Fruit fly (Drosophila melanogaster) whole organism, embryonic: ENCODE measurements around the gene ksr.

Source experiments
- Abd-B ChIP-seq: fragments of 200-800 bp; sonication (Bioruptor generic); optimal IDR thresholded peaks from 2 replicates; lab custom pipeline; 2018; ENCODE audit warnings: missing biosample characterization, mild to moderate bottlenecking, missing genetic modification characterization, moderate library complexity
- Adf1 ChIP-seq: fragments of 200-800 bp; sonication (Bioruptor generic); IDR thresholded peaks from 2 replicates; pipeline ENCODE4 v1.3.6; 2022; ENCODE audit warnings: missing biosample characterization, missing genetic modification characterization
- Atf6 ChIP-seq: fragments of 200-800 bp; sonication (Bioruptor generic); IDR thresholded peaks from 2 replicates; pipeline ENCODE4 v1.3.6; 2022; ENCODE audit warnings: missing biosample characterization, missing genetic modification characterization
- Bteb2 ChIP-seq: fragments of 200-800 bp; sonication (Bioruptor generic); optimal IDR thresholded peaks from 2 replicates; lab custom pipeline; 2016; ENCODE audit warnings: missing biosample characterization, missing genetic modification characterization
- CG1024 ChIP-seq: fragments of 200-800 bp; sonication (Bioruptor generic); IDR thresholded peaks from 2 replicates; pipeline ENCODE4 v1.3.6; 2022; ENCODE audit warnings: missing biosample characterization, missing genetic modification characterization
- CG10543 ChIP-seq: fragments of 200-800 bp; sonication (Bioruptor generic); optimal IDR thresholded peaks from 3 replicates; lab custom pipeline; 2017; ENCODE audit warnings: missing biosample characterization, mild to moderate bottlenecking, missing genetic modification characterization, moderate library complexity
- CG15073 ChIP-seq: fragments of 200-800 bp; sonication (Bioruptor generic); optimal IDR thresholded peaks from 2 replicates; lab custom pipeline; 2016; ENCODE audit warnings: missing biosample characterization, missing genetic modification characterization
- CG17328 ChIP-seq: fragments of 200-800 bp; sonication (Bioruptor generic); IDR thresholded peaks from 2 replicates; pipeline ENCODE4 v1.3.6; 2022; ENCODE audit warnings: missing biosample characterization, missing genetic modification characterization
- CG17612 ChIP-seq: fragments of 200-800 bp; sonication (Bioruptor generic); IDR thresholded peaks from 2 replicates; pipeline ENCODE4 v1.3.6; 2022; ENCODE audit warnings: missing biosample characterization, missing genetic modification characterization
- CG1832 ChIP-seq: fragments of 200-800 bp; sonication (Bioruptor generic); optimal IDR thresholded peaks from 2 replicates; lab custom pipeline; 2017; ENCODE audit warnings: missing biosample characterization, mild to moderate bottlenecking, missing genetic modification characterization, inconsistent platforms
- CG18476 ChIP-seq: fragments of 200-800 bp; sonication (Bioruptor generic); optimal IDR thresholded peaks from 2 replicates; lab custom pipeline; 2016; ENCODE audit warnings: missing biosample characterization, mild to moderate bottlenecking, missing genetic modification characterization
- CG18764 ChIP-seq: fragments of 200-800 bp; sonication (Bioruptor generic); optimal IDR thresholded peaks from 3 replicates; lab custom pipeline; 2016; ENCODE audit warnings: missing biosample characterization, missing genetic modification characterization
- CG2202 ChIP-seq: fragments of 200-800 bp; sonication (Bioruptor generic); optimal IDR thresholded peaks from 2 replicates; lab custom pipeline; 2018; ENCODE audit warnings: missing biosample characterization, mild to moderate bottlenecking, missing genetic modification characterization
- CG2712 ChIP-seq: fragments of 200-800 bp; optimal IDR thresholded peaks from 3 replicates; lab custom pipeline; 2019; ENCODE audit warnings: missing biosample characterization, mild to moderate bottlenecking, missing genetic modification characterization, moderate library complexity
- CG34422 ChIP-seq: fragments of 200-800 bp; sonication (Bioruptor generic); IDR thresholded peaks from 3 replicates; pipeline ENCODE4 v1.3.6; 2022; ENCODE audit warnings: missing biosample characterization, missing genetic modification characterization
- CG9609 ChIP-seq: fragments of 200-800 bp; sonication (Bioruptor generic); optimal IDR thresholded peaks from 3 replicates; lab custom pipeline; 2016; ENCODE audit warnings: missing biosample characterization, missing genetic modification characterization
- CG9797 ChIP-seq: fragments of 200-800 bp; sonication (Bioruptor generic); optimal IDR thresholded peaks from 3 replicates; lab custom pipeline; 2018; ENCODE audit warnings: missing biosample characterization, mild to moderate bottlenecking, missing genetic modification characterization
- CG9932 ChIP-seq: fragments of 200-800 bp; sonication (Bioruptor generic); IDR thresholded peaks from 2 replicates; pipeline ENCODE4 v1.3.6; 2022; ENCODE audit warnings: missing biosample characterization, missing genetic modification characterization
- CoRest ChIP-seq: fragments of 200-800 bp; sonication (Bioruptor generic); optimal IDR thresholded peaks from 3 replicates; lab custom pipeline; 2018; ENCODE audit warnings: missing biosample characterization, mild to moderate bottlenecking, missing genetic modification characterization, moderate library complexity
- Dp ChIP-seq: fragments of 200-800 bp; sonication (Bioruptor generic); optimal IDR thresholded peaks from 2 replicates; lab custom pipeline; 2018; ENCODE audit warnings: missing biosample characterization, mild to moderate bottlenecking, missing genetic modification characterization, moderate library complexity
- Dref ChIP-seq: fragments of 200-800 bp; sonication (Bioruptor generic); IDR thresholded peaks from 2 replicates; pipeline ENCODE4 v1.3.6; 2022; ENCODE audit warnings: missing biosample characterization, missing genetic modification characterization
- Gug ChIP-seq: fragments of 200-800 bp; sonication (Bioruptor generic); IDR thresholded peaks from 4 replicates; pipeline ENCODE4 v1.3.6; 2022; ENCODE audit warnings: missing biosample characterization, missing genetic modification characterization
- HmgZ ChIP-seq: fragments of 200-800 bp; sonication (Bioruptor generic); optimal IDR thresholded peaks from 2 replicates; lab custom pipeline; 2018; ENCODE audit warnings: missing biosample characterization, mild to moderate bottlenecking, missing genetic modification characterization
- Hmr ChIP-seq: fragments of 200-800 bp; sonication (Bioruptor generic); optimal IDR thresholded peaks from 3 replicates; lab custom pipeline; 2017; ENCODE audit warnings: mild to moderate bottlenecking, missing biosample characterization, missing genetic modification reagents, missing genetic modification characterization
- MESR4 ChIP-seq: fragments of 200-800 bp; sonication (Bioruptor generic); optimal IDR thresholded peaks from 2 replicates; lab custom pipeline; 2018; ENCODE audit warnings: missing biosample characterization, mild to moderate bottlenecking, missing genetic modification characterization, moderate library complexity
- Meics ChIP-seq: fragments of 200-800 bp; sonication (Bioruptor generic); optimal IDR thresholded peaks from 2 replicates; lab custom pipeline; 2017; ENCODE audit warnings: missing biosample characterization, mild to moderate bottlenecking, missing genetic modification characterization
- Mes4 ChIP-seq: fragments of 200-800 bp; sonication (Bioruptor generic); optimal IDR thresholded peaks from 2 replicates; lab custom pipeline; 2016; ENCODE audit warnings: missing biosample characterization, missing genetic modification characterization
- Myb ChIP-seq: fragments of 200-800 bp; sonication (Bioruptor generic); optimal IDR thresholded peaks from 2 replicates; lab custom pipeline; 2016; ENCODE audit warnings: missing biosample characterization, missing genetic modification characterization
- Optix ChIP-seq: fragments of 200-800 bp; sonication (Bioruptor generic); IDR thresholded peaks from 3 replicates; pipeline ENCODE4 v1.3.6; 2022; ENCODE audit warnings: missing biosample characterization, missing genetic modification characterization
- Vsx1 ChIP-seq: fragments of 200-800 bp; sonication (Bioruptor generic); optimal IDR thresholded peaks from 2 replicates; lab custom pipeline; 2017; ENCODE audit warnings: missing biosample characterization, mild to moderate bottlenecking, missing genetic modification characterization, missing genetic modification reagents
- ara ChIP-seq: fragments of 200-800 bp; sonication (Bioruptor generic); IDR thresholded peaks from 2 replicates; pipeline ENCODE4 v1.3.6; 2022; ENCODE audit warnings: missing biosample characterization, missing genetic modification characterization
- bcd ChIP-seq: fragments of 200-800 bp; sonication (Bioruptor generic); optimal IDR thresholded peaks from 2 replicates; lab custom pipeline; 2017; ENCODE audit warnings: missing biosample characterization, mild to moderate bottlenecking, missing genetic modification characterization
- corto ChIP-seq: fragments of 200-800 bp; sonication (Bioruptor generic); optimal IDR thresholded peaks from 2 replicates; lab custom pipeline; 2016; ENCODE audit warnings: missing biosample characterization, mild to moderate bottlenecking, missing genetic modification characterization, moderate library complexity
- crp ChIP-seq, 2 experiments: fragments of 200-800 bp; sonication (Bioruptor generic); optimal IDR thresholded peaks; 2 replicates in 1 of 2; 3 replicates in 1 of 2; lab custom pipeline; 2017; ENCODE audit warnings: missing biosample characterization in 2 of 2, missing genetic modification characterization in 2 of 2, mild to moderate bottlenecking in 1 of 2, moderate library complexity in 1 of 2
- ftz-f1 ChIP-seq: fragments of 200-800 bp; sonication (Bioruptor generic); optimal IDR thresholded peaks from 2 replicates; lab custom pipeline; 2016; ENCODE audit warnings: missing biosample characterization, missing genetic modification characterization
- grau ChIP-seq: fragments of 200-800 bp; optimal IDR thresholded peaks from 3 replicates; lab custom pipeline; 2019; ENCODE audit warnings: missing biosample characterization, mild to moderate bottlenecking, missing genetic modification characterization, moderate library complexity
- gsb-n ChIP-seq: fragments of 200-800 bp; sonication (Bioruptor generic); optimal IDR thresholded peaks from 3 replicates; lab custom pipeline; 2018; ENCODE audit warnings: missing biosample characterization, mild to moderate bottlenecking, missing genetic modification characterization
- ham ChIP-seq: fragments of 200-800 bp; sonication (Bioruptor generic); IDR thresholded peaks from 2 replicates; pipeline ENCODE4 v1.3.6; 2022; ENCODE audit warnings: missing biosample characterization, missing genetic modification characterization
- kay ChIP-seq: fragments of 200-800 bp; sonication (Bioruptor generic); optimal IDR thresholded peaks from 2 replicates; lab custom pipeline; 2016; ENCODE audit warnings: missing biosample characterization, missing genetic modification characterization
- lab ChIP-seq: fragments of 200-800 bp; sonication (Bioruptor generic); optimal IDR thresholded peaks from 3 replicates; lab custom pipeline; 2017; ENCODE audit warnings: missing biosample characterization, missing genetic modification characterization, mild to moderate bottlenecking, moderate library complexity, missing genetic modification reagents
- prd ChIP-seq, 3 experiments: fragments of >200 bp in 2 of 3; fragments of 200-800 bp in 1 of 3; sonication (Bioruptor generic) in 1 of 3; optimal IDR thresholded peaks in 2 of 3; IDR thresholded peaks in 1 of 3; 2 replicates in 2 of 3; 3 replicates in 1 of 3; pipeline versions ENCODE4 v1.3.6 to Lab custom; 2017 to 2022; ENCODE audit warnings: missing biosample characterization in 1 of 3, missing genetic modification characterization in 1 of 3
- ro ChIP-seq: fragments of 200-800 bp; sonication (Bioruptor generic); IDR thresholded peaks from 2 replicates; pipeline ENCODE4 v1.3.6; 2022; ENCODE audit warnings: missing biosample characterization, missing genetic modification characterization
- schlank ChIP-seq: fragments of 200-800 bp; sonication (Bioruptor generic); optimal IDR thresholded peaks from 2 replicates; lab custom pipeline; 2018; ENCODE audit warnings: missing biosample characterization, mild to moderate bottlenecking, missing genetic modification characterization
- sqz ChIP-seq: fragments of 200-800 bp; sonication (Bioruptor generic); optimal IDR thresholded peaks from 3 replicates; lab custom pipeline; 2018; ENCODE audit warnings: missing biosample characterization, mild to moderate bottlenecking, missing genetic modification characterization
- stc ChIP-seq: fragments of 200-800 bp; sonication (Bioruptor generic); IDR thresholded peaks from 2 replicates; pipeline ENCODE4 v1.3.6; 2022; ENCODE audit warnings: missing biosample characterization, missing genetic modification characterization
- sug ChIP-seq: fragments of 200-800 bp; optimal IDR thresholded peaks from 2 replicates; lab custom pipeline; 2019; ENCODE audit warnings: missing biosample characterization, mild to moderate bottlenecking, missing genetic modification characterization, moderate library complexity
- wor ChIP-seq: fragments of 200-800 bp; sonication (Bioruptor generic); IDR thresholded peaks from 2 replicates; pipeline ENCODE4 v1.3.6; 2022; ENCODE audit warnings: missing biosample characterization, missing genetic modification characterization
- zfh2 ChIP-seq: fragments of 200-800 bp; sonication (Bioruptor generic); optimal IDR thresholded peaks from 2 replicates; lab custom pipeline; 2016; ENCODE audit warnings: missing biosample characterization, missing genetic modification characterization

The ksr gene

DNA sequence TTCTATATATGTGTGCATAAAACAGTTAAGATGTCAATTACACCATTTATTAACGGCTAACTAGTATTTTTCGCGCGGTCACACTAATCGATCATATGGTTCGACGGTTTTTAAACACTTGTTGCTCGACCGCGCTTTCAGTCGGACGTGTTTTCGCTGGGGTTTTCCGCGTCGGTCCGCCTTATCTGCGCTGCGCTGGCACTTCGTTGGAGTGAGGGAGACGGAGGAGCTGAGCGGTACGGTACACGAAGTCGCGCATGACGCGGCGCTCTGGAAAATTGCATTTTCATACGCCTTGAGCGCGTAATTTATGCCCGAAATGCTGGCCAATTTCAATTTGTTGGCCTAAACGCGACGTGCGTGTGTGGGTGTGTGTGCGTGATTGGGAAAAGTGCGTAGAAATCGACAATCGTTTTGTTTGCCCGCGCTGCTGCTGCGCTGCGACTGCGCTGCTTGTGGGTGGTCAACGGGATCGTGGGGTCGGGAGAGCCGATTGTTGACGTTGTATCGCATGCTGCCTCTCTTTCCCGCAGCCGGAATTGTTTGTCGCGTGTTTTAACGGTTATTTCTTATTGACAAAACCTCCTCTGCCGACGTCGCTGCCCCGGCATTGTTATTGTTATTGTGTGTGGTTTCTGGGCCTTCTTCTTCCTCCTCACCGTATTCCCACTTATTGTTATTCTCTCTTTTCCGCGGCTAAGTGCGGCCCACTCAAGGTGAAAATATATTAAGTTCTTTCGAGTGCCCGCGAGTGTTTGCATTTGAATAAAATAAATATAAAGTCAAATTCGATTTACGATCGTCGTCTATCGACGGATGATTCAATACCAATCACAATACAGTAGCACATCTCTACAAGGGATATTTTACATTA, 33.5 kb upstream of the ksr start, which contains the start of gene Itpr (continued):
- TF ChIP-seq prd (optimal IDR thresholded peaks at IDR 0.05; lab: Kevin White, UChicago) (no peak), prd (GFP tag; IDR thresholded peaks at IDR 0.05; lab: Robert Waterston, UW) (peak; percentile 13; the same call in 1 of the 3 replicates), gsb-n (tag; lab: Kevin White, UChicago) (no peak), wor (GFP tag; lab: Robert Waterston, UW) (no peak), sug (tag; lab: Kevin White, UChicago) (peak; percentile 57), CG34422 (GFP tag; lab: Robert Waterston, UW) (peak; percentile 79; the same call in 2 of the 3 replicates), Optix (GFP tag; lab: Robert Waterston, UW) (no peak), CG1024 (GFP tag; lab: Robert Waterston, UW) (no peak), Gug (GFP tag; lab: Robert Waterston, UW) (no peak), Meics (GFP tag; lab: Kevin White, UChicago) (peak; percentile 43), Hmr (GFP tag; lab: Kevin White, UChicago) (no peak), lab (peak; percentile 22), CG18476 (GFP tag; lab: Kevin White, UChicago) (no peak), CG17328 (peak; percentile 26; the same call in 1 of the 2 replicates), CG9932 (0 out of 2 replicates have a peak, but pooled peaks have one; percentile 16), CG2202 (tag; lab: Kevin White, UChicago) (no peak), sqz (GFP tag; lab: Kevin White, UChicago) (no peak), bcd (GFP tag; lab: Kevin White, UChicago) (peak; percentile 5), ro (GFP tag; lab: Robert Waterston, UW) (no peak), ara (GFP tag; lab: Robert Waterston, UW) (no peak), CG9609 (GFP tag; lab: Kevin White, UChicago) (no peak), CG15073 (GFP tag; lab: Kevin White, UChicago) (no peak), ftz-f1 (GFP tag; lab: Kevin White, UChicago) (peak; percentile 31), crp (GFP tag; optimal IDR thresholded peaks at IDR 0.05; lab: Kevin White, UChicago) (no peak), CG17612 (no peak), kay (GFP tag; lab: Kevin White, UChicago) (peak; percentile 55), Adf1 (GFP tag; lab: Robert Waterston, UW) (peak; percentile 100), CG10543 (GFP tag; lab: Kevin White, UChicago) (no peak), schlank (no peak), ham (GFP tag; lab: Robert Waterston, UW) (no peak), grau (peak; percentile 68), Dp (GFP tag; lab: Kevin White, UChicago) (peak; percentile 37), Atf6 (no peak), zfh2 (GFP tag; lab: Kevin White, UChicago) (no peak), CG9797 (peak; percentile 69), CoRest (tag; lab: Kevin White, UChicago) (no peak), Myb (peak; percentile 58), Mes4 (no peak), CG2712 (tag; lab: Kevin White, UChicago) (no peak), corto (GFP tag; lab: Kevin White, UChicago) (peak; percentile 20), Bteb2 (GFP tag; lab: Kevin White, UChicago) (no peak), Abd-B (GFP tag; lab: Kevin White, UChicago) (no peak), Vsx1 (GFP tag; lab: Kevin White, UChicago) (no peak), Dref (0 out of 2 replicates have a peak, but pooled peaks have one; percentile 23), CG1832 (GFP tag; lab: Kevin White, UChicago) (peak; percentile 78), MESR4 (peak; percentile 41), stc (GFP tag; lab: Robert Waterston, UW) (0 out of 2 replicates have a peak, but pooled peaks have one; percentile 20), CG18764 (GFP tag; lab: Kevin White, UChicago) (no peak), HmgZ (tag; lab: Kevin White, UChicago) (peak; percentile 28)
